Fruit fly (Drosophila melanogaster): ENCODE results near the gene pira.

pira gene

dm6 chrX:12763467-12763866 lies at the start of gene pira:
pira (minus strand) TSS chrX:12763611.
- TF ChIP-seq CG10565 (GFP tag; optimal IDR thresholded peaks at IDR 0.05): no peak
- TF ChIP-seq Nf-YB (GFP tag; optimal IDR thresholded peaks at IDR 0.05): no peak
- no peak for TF ChIP-seq CG15601 (tag; optimal IDR thresholded peaks at IDR 0.05)
- peak; percentile 84 for TF ChIP-seq bbx (GFP tag; IDR thresholded peaks at IDR 0.05; ENCODE audit: partially characterized antibody)
- no peak for TF ChIP-seq CG34422 (GFP tag; IDR thresholded peaks at IDR 0.05)
- TF ChIP-seq nerfin-2 (GFP tag; IDR thresholded peaks at IDR 0.05; ENCODE audit: partially characterized antibody): peak; percentile 57
- no peak for TF ChIP-seq CG7786 (GFP tag; optimal IDR thresholded peaks at IDR 0.05)
- no peak for TF ChIP-seq z (GFP tag; IDR thresholded peaks at IDR 0.05)
- TF ChIP-seq tll (GFP tag; optimal IDR thresholded peaks at IDR 0.05): no peak
- no peak for TF ChIP-seq slou (GFP tag; optimal IDR thresholded peaks at IDR 0.05)
- TF ChIP-seq br (optimal IDR thresholded peaks at IDR 0.05): no peak
- 0 out of 3 replicates have a peak, but pooled peaks have one; percentile 36 for TF ChIP-seq mld (GFP tag; IDR thresholded peaks at IDR 0.05; ENCODE audit: partially characterized antibody)
- no peak for TF ChIP-seq CG11723 (GFP tag; optimal IDR thresholded peaks at IDR 0.05)
- no peak for TF ChIP-seq Fer3 (tag; optimal IDR thresholded peaks at IDR 0.05)
- TF ChIP-seq CG33213 (GFP tag; optimal IDR thresholded peaks at IDR 0.05): no peak
- no peak for TF ChIP-seq exex (tag; optimal IDR thresholded peaks at IDR 0.05)
- TF ChIP-seq CG18011 (GFP tag; optimal IDR thresholded peaks at IDR 0.05): no peak
- TF ChIP-seq twi (tag; optimal IDR thresholded peaks at IDR 0.05): no peak
- no peak for TF ChIP-seq dysf (GFP tag; IDR thresholded peaks at IDR 0.05)
- TF ChIP-seq bigmax (GFP tag; optimal IDR thresholded peaks at IDR 0.05): no peak
- no peak for TF ChIP-seq slp2 (GFP tag; optimal IDR thresholded peaks at IDR 0.05)
- peak; percentile 67 for TF ChIP-seq BEAF-32 (GFP tag; optimal IDR thresholded peaks at IDR 0.05)
- TF ChIP-seq MESR4 (GFP tag; optimal IDR thresholded peaks at IDR 0.05): peak; percentile 17
- no peak for TF ChIP-seq wdn (GFP tag; IDR thresholded peaks at IDR 0.05)
- TF ChIP-seq gcm (GFP tag; optimal IDR thresholded peaks at IDR 0.05): no peak
- TF ChIP-seq bowl (GFP tag; IDR thresholded peaks at IDR 0.05): no peak
- no peak for TF ChIP-seq CG17186 (GFP tag; optimal IDR thresholded peaks at IDR 0.05)
- TF ChIP-seq Eip74EF (GFP tag; optimal IDR thresholded peaks at IDR 0.05): no peak
- TF ChIP-seq lab (GFP tag; optimal IDR thresholded peaks at IDR 0.05): no peak
- TF ChIP-seq D19A (tag; optimal IDR thresholded peaks at IDR 0.05): no peak
- TF ChIP-seq lmd (GFP tag; IDR thresholded peaks at IDR 0.05): no peak
- TF ChIP-seq ato (GFP tag; IDR thresholded peaks at IDR 0.05; ENCODE audit: partially characterized antibody): peak; percentile 72; the same call in 1 of the 2 replicates
- peak; percentile 45 for TF ChIP-seq Dp (GFP tag; optimal IDR thresholded peaks at IDR 0.05)
- TF ChIP-seq CG1529 (GFP tag; optimal IDR thresholded peaks at IDR 0.05): no peak
- TF ChIP-seq CG13624 (GFP tag; optimal IDR thresholded peaks at IDR 0.05): no peak
- no peak for TF ChIP-seq Dip2 (GFP tag; IDR thresholded peaks at IDR 0.05)
- TF ChIP-seq Deaf1 (tag; optimal IDR thresholded peaks at IDR 0.05): no peak
- TF ChIP-seq chif (GFP tag; optimal IDR thresholded peaks at IDR 0.05): no peak
- no peak for TF ChIP-seq Spps (tag; optimal IDR thresholded peaks at IDR 0.05)
- TF ChIP-seq CG12744 (GFP tag; optimal IDR thresholded peaks at IDR 0.05): no peak
- no peak for TF ChIP-seq CG16779 (GFP tag; IDR thresholded peaks at IDR 0.05)
- no peak for TF ChIP-seq CG8290 (GFP tag; optimal IDR thresholded peaks at IDR 0.05)
- no peak for TF ChIP-seq CG8290 (tag; optimal IDR thresholded peaks at IDR 0.05)
- no peak for TF ChIP-seq NC2α (GFP tag; optimal IDR thresholded peaks at IDR 0.05)
- TF ChIP-seq crc (GFP tag; optimal IDR thresholded peaks at IDR 0.05): no peak
- no peak for TF ChIP-seq wek (GFP tag; optimal IDR thresholded peaks at IDR 0.05)
- TF ChIP-seq Usf (GFP tag; optimal IDR thresholded peaks at IDR 0.05): no peak
- no peak for TF ChIP-seq CG3847 (GFP tag; IDR thresholded peaks at IDR 0.05)
- no peak for TF ChIP-seq CG9817 (tag; optimal IDR thresholded peaks at IDR 0.05)
- TF ChIP-seq ind (GFP tag; optimal IDR thresholded peaks at IDR 0.05): no peak
- TF ChIP-seq sisA (GFP tag; IDR thresholded peaks at IDR 0.05): no peak
- TF ChIP-seq Awh (GFP tag; IDR thresholded peaks at IDR 0.05): no peak

Data from whole organism, embryonic.